Fruit fly (Drosophila melanogaster): ENCODE measurements around the gene SmydA-8.

DNA sequence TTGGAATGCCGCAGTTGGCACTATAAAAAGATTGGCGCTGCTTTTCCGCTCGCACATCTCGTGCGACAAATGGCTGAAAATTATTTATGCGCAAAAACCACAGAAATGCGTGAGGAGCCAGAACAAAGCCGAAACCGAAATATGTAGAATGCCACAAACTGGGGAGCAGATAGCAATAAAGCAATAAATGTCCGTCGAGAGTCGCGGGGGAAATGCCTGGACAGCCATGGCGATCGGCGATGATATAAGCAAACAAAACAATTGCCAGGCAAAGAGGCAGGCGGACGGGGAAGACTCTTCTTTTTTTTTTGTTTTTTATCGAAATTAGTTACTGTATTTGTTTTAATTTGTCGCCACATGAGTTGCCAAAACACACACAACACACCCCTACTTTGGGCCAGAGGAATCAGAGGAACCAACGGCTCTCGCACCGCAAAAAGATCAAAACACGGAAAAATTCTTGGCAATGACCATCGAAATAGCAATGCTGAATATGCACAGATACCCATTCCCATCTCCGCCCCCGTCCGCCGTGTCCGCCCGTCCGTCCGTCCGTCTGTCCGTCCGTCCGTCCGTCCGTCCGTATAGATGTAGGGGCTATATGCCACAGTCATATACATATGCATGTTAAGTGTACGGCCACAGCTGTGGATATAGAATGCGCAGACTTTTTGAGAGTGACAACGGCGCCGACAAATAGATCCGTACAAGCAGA lies 45.0 kb downstream of the SmydA-8 start:
- TF ChIP-seq fu2 (GFP tag; optimal IDR thresholded peaks at IDR 0.05): no peak
- no peak for TF ChIP-seq CG13123 (GFP tag; optimal IDR thresholded peaks at IDR 0.05)
- no peak for TF ChIP-seq Deaf1 (tag; optimal IDR thresholded peaks at IDR 0.05)
- TF ChIP-seq lmd (GFP tag; IDR thresholded peaks at IDR 0.05): no peak
- TF ChIP-seq CG2202 (tag; optimal IDR thresholded peaks at IDR 0.05): no peak
- TF ChIP-seq CG7271 (tag; optimal IDR thresholded peaks at IDR 0.05): no peak
- no peak for TF ChIP-seq CG15696 (tag; optimal IDR thresholded peaks at IDR 0.05)
